Fruit fly (Drosophila melanogaster): ENCODE results near the gene CG13258.

The CG13258 gene

DNA sequence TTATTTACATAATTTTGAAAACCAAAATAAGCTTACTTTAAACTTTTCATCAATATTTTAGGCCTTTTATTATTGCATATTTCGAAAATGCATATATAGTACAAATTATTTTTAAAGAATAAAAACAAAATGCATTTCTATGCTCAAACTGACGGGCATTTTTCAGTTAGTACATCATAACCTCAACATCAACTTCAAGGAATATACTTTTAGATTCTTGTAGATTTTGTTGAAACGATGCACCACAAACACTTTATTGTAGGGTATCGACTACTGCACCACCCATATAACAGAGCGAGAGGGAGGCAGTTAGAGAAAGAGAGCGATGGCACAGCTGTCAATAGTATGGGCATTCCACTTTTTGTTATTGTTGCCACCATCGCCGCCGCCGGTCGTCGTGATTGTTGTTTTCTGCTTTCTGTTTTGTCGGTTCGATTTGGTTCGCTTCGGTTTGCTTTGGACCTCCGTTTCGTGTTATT, 13.0 kb downstream of the CG13258 start:
- TF ChIP-seq CG9705 (GFP tag; optimal IDR thresholded peaks at IDR 0.05) (no peak), sv (GFP tag; optimal IDR thresholded peaks at IDR 0.05) (peak; percentile 88), fru (GFP tag; optimal IDR thresholded peaks at IDR 0.05) (peak; percentile 79), woc (GFP tag; optimal IDR thresholded peaks at IDR 0.05) (peak; percentile 62), foxo (GFP tag; optimal IDR thresholded peaks at IDR 0.05) (peak in 1 of 2 experiments; percentile 68), rgr (GFP tag; optimal IDR thresholded peaks at IDR 0.05) (peak; percentile 73), Abd-B (GFP tag; optimal IDR thresholded peaks at IDR 0.05) (no peak), lola (GFP tag; optimal IDR thresholded peaks at IDR 0.05) (no peak), dmrt93B (GFP tag; optimal IDR thresholded peaks at IDR 0.05) (peak; percentile 20), h (GFP tag; optimal IDR thresholded peaks at IDR 0.05) (peak; percentile 78), Rel (GFP tag; optimal IDR thresholded peaks at IDR 0.05) (no peak), Rel (tag; optimal IDR thresholded peaks at IDR 0.05) (no peak), Mio (GFP tag; optimal IDR thresholded peaks at IDR 0.05) (no peak), Vsx2 (GFP tag; optimal IDR thresholded peaks at IDR 0.05; ENCODE audit: partially characterized antibody) (no peak), OdsH (GFP tag; optimal IDR thresholded peaks at IDR 0.05) (peak; percentile 72), tai (GFP tag; optimal IDR thresholded peaks at IDR 0.05) (no peak), Hr78 (GFP tag; optimal IDR thresholded peaks at IDR 0.05) (no peak), jim (GFP tag; optimal IDR thresholded peaks at IDR 0.05) (no peak), CG32264 (GFP tag; optimal IDR thresholded peaks at IDR 0.05) (no peak), br (GFP tag; optimal IDR thresholded peaks at IDR 0.05) (peak; percentile 49), Dfd (GFP tag; optimal IDR thresholded peaks at IDR 0.05) (no peak), dsf (GFP tag; optimal IDR thresholded peaks at IDR 0.05; ENCODE audit: borderline replicate concordance) (no peak), Hr83 (GFP tag; optimal IDR thresholded peaks at IDR 0.05; ENCODE audit: poor library complexity, severe bottlenecking) (no peak), Dif (GFP tag; optimal IDR thresholded peaks at IDR 0.05; ENCODE audit: partially characterized antibody) (no peak), Jra (GFP tag; optimal IDR thresholded peaks at IDR 0.05) (no peak), ey (GFP tag; optimal IDR thresholded peaks at IDR 0.05) (peak; percentile 73), Hnf4 (GFP tag; optimal IDR thresholded peaks at IDR 0.05) (peak; percentile 32), pan (optimal IDR thresholded peaks at IDR 0.05) (no peak), usp (GFP tag; optimal IDR thresholded peaks at IDR 0.05) (no peak), sage (GFP tag; optimal IDR thresholded peaks at IDR 0.05) (no peak), HLH106 (tag; optimal IDR thresholded peaks at IDR 0.05) (peak; percentile 53), CrebA (GFP tag; optimal IDR thresholded peaks at IDR 0.05; ENCODE audit: borderline replicate concordance) (no peak), GATAd (GFP tag; optimal IDR thresholded peaks at IDR 0.05) (no peak), brk (GFP tag; optimal IDR thresholded peaks at IDR 0.05) (no peak), psq (GFP tag; optimal IDR thresholded peaks at IDR 0.05) (peak; percentile 56), N (GFP tag; optimal IDR thresholded peaks at IDR 0.05) (no peak), dl (GFP tag; optimal IDR thresholded peaks at IDR 0.05; ENCODE audit: insufficient read depth in 1 of 2, partially characterized antibody in 2 of 2) (no peak), Myc (optimal IDR thresholded peaks at IDR 0.05) (no peak), Sp1 (GFP tag; optimal IDR thresholded peaks at IDR 0.05) (peak; percentile 46)

- TF ChIP-seq GATAd (GFP tag; optimal IDR thresholded peaks at IDR 0.05), result no peak
- no peak for TF ChIP-seq pan (optimal IDR thresholded peaks at IDR 0.05)
- no peak for TF ChIP-seq ey (GFP tag; optimal IDR thresholded peaks at IDR 0.05)
- no peak for TF ChIP-seq h (GFP tag; optimal IDR thresholded peaks at IDR 0.05)
- TF ChIP-seq Mio (GFP tag; optimal IDR thresholded peaks at IDR 0.05), result no peak
- TF ChIP-seq Rel (GFP tag; optimal IDR thresholded peaks at IDR 0.05), result no peak
- TF ChIP-seq Rel (tag; optimal IDR thresholded peaks at IDR 0.05), result peak; percentile 82
- TF ChIP-seq jim (GFP tag; optimal IDR thresholded peaks at IDR 0.05), result no peak
- TF ChIP-seq sage (GFP tag; optimal IDR thresholded peaks at IDR 0.05), result no peak
Observed at dm6 chr2L:16278842-16279241, 14.0 kb downstream of the CG13258 start.

DNA sequence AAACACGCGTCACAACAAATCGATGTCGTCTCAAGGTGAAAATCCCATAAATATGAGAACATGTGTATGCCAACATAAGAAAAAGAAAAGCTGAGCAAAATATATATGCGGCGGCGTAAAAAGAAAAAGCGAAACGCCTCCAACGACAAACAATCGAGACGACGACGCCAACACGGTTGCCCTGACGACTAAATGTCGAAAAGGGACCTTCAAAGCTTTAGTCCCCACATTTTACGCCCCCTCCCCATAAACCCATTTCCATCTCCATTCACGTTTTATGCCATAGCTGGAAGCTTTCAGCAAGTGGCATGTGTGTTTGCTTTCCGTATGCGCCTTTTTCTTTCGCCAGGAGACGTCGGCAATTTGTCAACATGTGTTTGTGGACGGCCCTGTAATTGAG, 14.9 kb downstream of the CG13258 start:
- TF ChIP-seq Hr83 (GFP tag; optimal IDR thresholded peaks at IDR 0.05; ENCODE audit: poor library complexity, severe bottlenecking), result no peak
- TF ChIP-seq CrebA (GFP tag; optimal IDR thresholded peaks at IDR 0.05; ENCODE audit: borderline replicate concordance), result no peak
- no peak for TF ChIP-seq sv (GFP tag; optimal IDR thresholded peaks at IDR 0.05)
- no peak for TF ChIP-seq h (GFP tag; optimal IDR thresholded peaks at IDR 0.05)
- no peak for TF ChIP-seq CG9705 (GFP tag; optimal IDR thresholded peaks at IDR 0.05)
- TF ChIP-seq br (GFP tag; optimal IDR thresholded peaks at IDR 0.05), result no peak
- TF ChIP-seq dl (GFP tag; optimal IDR thresholded peaks at IDR 0.05; ENCODE audit: insufficient read depth in 1 of 2, partially characterized antibody in 2 of 2), result no peak
- TF ChIP-seq jim (GFP tag; optimal IDR thresholded peaks at IDR 0.05), result no peak
- no peak for TF ChIP-seq woc (GFP tag; optimal IDR thresholded peaks at IDR 0.05)
- no peak for TF ChIP-seq fru (GFP tag; optimal IDR thresholded peaks at IDR 0.05)
- no peak for TF ChIP-seq Hnf4 (GFP tag; optimal IDR thresholded peaks at IDR 0.05)
- no peak for TF ChIP-seq dsf (GFP tag; optimal IDR thresholded peaks at IDR 0.05; ENCODE audit: borderline replicate concordance)
- no peak for TF ChIP-seq Hr78 (GFP tag; optimal IDR thresholded peaks at IDR 0.05)
- no peak for TF ChIP-seq usp (GFP tag; optimal IDR thresholded peaks at IDR 0.05)
- TF ChIP-seq dmrt93B (GFP tag; optimal IDR thresholded peaks at IDR 0.05), result no peak
- TF ChIP-seq brk (GFP tag; optimal IDR thresholded peaks at IDR 0.05), result no peak
- TF ChIP-seq pan (optimal IDR thresholded peaks at IDR 0.05), result no peak
- no peak for TF ChIP-seq Abd-B (GFP tag; optimal IDR thresholded peaks at IDR 0.05)
- TF ChIP-seq N (GFP tag; optimal IDR thresholded peaks at IDR 0.05), result no peak
- TF ChIP-seq Mio (GFP tag; optimal IDR thresholded peaks at IDR 0.05), result no peak
